Comparison of ENCODE assay signal across 2 worm cellular contexts in the genomic region with DNA sequence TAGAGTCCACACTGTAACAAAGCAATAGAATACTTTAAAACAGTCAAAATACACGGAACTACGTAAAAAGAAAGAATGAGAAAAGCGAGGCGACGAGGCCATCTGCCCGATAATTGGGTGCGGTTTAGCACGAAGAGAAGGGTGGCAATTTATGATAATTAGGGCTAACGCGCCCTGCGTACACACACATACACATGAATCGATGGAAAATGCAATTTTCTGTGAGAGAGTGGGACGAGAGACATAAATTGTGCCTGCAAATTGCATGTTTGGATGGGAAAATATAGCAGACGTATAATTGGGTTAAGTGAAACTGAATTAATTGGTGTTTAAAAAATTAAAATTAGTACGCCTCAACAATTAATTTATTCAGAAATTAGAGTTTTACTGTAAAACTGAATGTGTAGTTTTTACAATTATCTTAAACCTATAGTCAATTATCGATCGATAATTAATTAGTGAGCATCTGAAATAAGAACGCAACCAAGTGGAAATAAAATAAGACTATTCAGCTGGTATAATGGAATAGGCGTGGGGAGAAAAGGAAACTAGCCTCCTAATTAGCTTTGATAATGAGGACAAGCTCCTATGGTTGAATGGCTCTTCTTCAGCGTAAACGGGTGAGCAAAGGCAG.
TF ChIP-seq lines count a peak whose summit lies in the region.

No protein-coding gene starts in this region.

TF ChIP-seq in whole organism, L1 larva, 84 proteins besides CTCF, POLR2A, EP300 and RAD21 (continued from another document):
- TF ChIP-seq mef-2 (tag; optimal IDR thresholded peaks at IDR 0.05; lab: Kevin White, UChicago) (no peak), hpl-2 (GFP tag; optimal IDR thresholded peaks at IDR 0.05; lab: Kevin White, UChicago) (no peak), dpl-1 (GFP tag; optimal IDR thresholded peaks at IDR 0.05; lab: Kevin White, UChicago) (no peak), nhr-237 (tag; optimal IDR thresholded peaks at IDR 0.05; lab: Kevin White, UChicago) (no peak), blmp-1 (tag; optimal IDR thresholded peaks at IDR 0.05; lab: Kevin White, UChicago) (peak; percentile 38), rnt-1 (tag; optimal IDR thresholded peaks at IDR 0.05; lab: Kevin White, UChicago) (no peak), tbx-2 (tag; optimal IDR thresholded peaks at IDR 0.05; lab: Kevin White, UChicago) (no peak), snu-23 (GFP tag; optimal IDR thresholded peaks at IDR 0.05; lab: Kevin White, UChicago) (peak; percentile 10), nhr-47 (tag; optimal IDR thresholded peaks at IDR 0.05; lab: Kevin White, UChicago) (peak; percentile 13), mab-9 (GFP tag; IDR thresholded peaks at IDR 0.05; lab: Robert Waterston, UW) (no peak), ceh-82 (tag; optimal IDR thresholded peaks at IDR 0.05; lab: Kevin White, UChicago) (no peak), nhr-71 (tag; optimal IDR thresholded peaks at IDR 0.05; lab: Kevin White, UChicago) (no peak), ceh-8 (GFP tag; optimal IDR thresholded peaks at IDR 0.05; lab: Kevin White, UChicago) (peak; percentile 38), ztf-11 (tag; optimal IDR thresholded peaks at IDR 0.05; lab: Kevin White, UChicago) (peak in 1 of 2 experiments; percentile 15), sup-37 (GFP tag; optimal IDR thresholded peaks at IDR 0.05; lab: Kevin White, UChicago) (no peak), sptf-1 (tag; optimal IDR thresholded peaks at IDR 0.05; lab: Kevin White, UChicago) (no peak), dsc-1 (tag; optimal IDR thresholded peaks at IDR 0.05; lab: Kevin White, UChicago) (peak; percentile 9), C04F5.9 (tag; optimal IDR thresholded peaks at IDR 0.05; lab: Kevin White, UChicago) (no peak), lsy-2 (tag; optimal IDR thresholded peaks at IDR 0.05; lab: Kevin White, UChicago) (peak in 1 of 2 experiments; percentile 9), ama-1 (optimal IDR thresholded peaks at IDR 0.05; lab: Kevin White, UChicago) (no peak), vab-15 (tag; optimal IDR thresholded peaks at IDR 0.05; lab: Kevin White, UChicago) (no peak), nhr-12 (tag; optimal IDR thresholded peaks at IDR 0.05; lab: Kevin White, UChicago) (no peak), irx-1 (tag; optimal IDR thresholded peaks at IDR 0.05; lab: Kevin White, UChicago) (no peak), sox-4 (tag; optimal IDR thresholded peaks at IDR 0.05; lab: Kevin White, UChicago) (no peak), ceh-90 (tag; optimal IDR thresholded peaks at IDR 0.05; lab: Kevin White, UChicago) (no peak), nhr-76 (tag; optimal IDR thresholded peaks at IDR 0.05; lab: Kevin White, UChicago) (no peak), efl-1 (optimal IDR thresholded peaks at IDR 0.05; lab: Kevin White, UChicago) (no peak), efl-1 (GFP tag; optimal IDR thresholded peaks at IDR 0.05 in 1 of 2; lab: Kevin White, UChicago) (no peak), xbp-1 (tag; optimal IDR thresholded peaks at IDR 0.05; lab: Kevin White, UChicago) (no peak), jun-1 (tag; optimal IDR thresholded peaks at IDR 0.05; lab: Kevin White, UChicago) (no peak), nhr-77 (tag; optimal IDR thresholded peaks at IDR 0.05; lab: Kevin White, UChicago) (no peak), pax-3 (tag; optimal IDR thresholded peaks at IDR 0.05; lab: Kevin White, UChicago) (no peak), ets-5 (GFP tag; IDR thresholded peaks at IDR 0.05; lab: Robert Waterston, UW) (no peak), efl-3 (GFP tag; optimal IDR thresholded peaks at IDR 0.05; lab: Kevin White, UChicago) (no peak), unc-86 (tag; optimal IDR thresholded peaks at IDR 0.05; lab: Kevin White, UChicago) (no peak), egl-13 (tag; optimal IDR thresholded peaks at IDR 0.05; lab: Kevin White, UChicago) (no peak), swsn-7 (tag; optimal IDR thresholded peaks at IDR 0.05; lab: Kevin White, UChicago) (peak; percentile 13), mep-1 (tag; optimal IDR thresholded peaks at IDR 0.05; lab: Kevin White, UChicago) (peak; percentile 26), aha-1 (tag; optimal IDR thresholded peaks at IDR 0.05; lab: Kevin White, UChicago) (no peak), unc-98 (GFP tag; IDR thresholded peaks at IDR 0.05; lab: Robert Waterston, UW) (no peak), lin-39 (tag; optimal IDR thresholded peaks at IDR 0.05; lab: Kevin White, UChicago) (no peak), pag-3 (tag; optimal IDR thresholded peaks at IDR 0.05; lab: Kevin White, UChicago; ENCODE audit: borderline replicate concordance, insufficient read depth) (no peak), hlh-17 (GFP tag; optimal IDR thresholded peaks at IDR 0.05; lab: Kevin White, UChicago; ENCODE audit: borderline replicate concordance) (no peak), lin-14 (GFP tag; optimal IDR thresholded peaks at IDR 0.05; lab: Kevin White, UChicago) (peak; percentile 68), C16A3.4 (tag; optimal IDR thresholded peaks at IDR 0.05; lab: Kevin White, UChicago) (no peak), tlp-1 (tag; optimal IDR thresholded peaks at IDR 0.05; lab: Kevin White, UChicago) (no peak), egl-27 (tag; optimal IDR thresholded peaks at IDR 0.05; lab: Kevin White, UChicago) (no peak), lir-3 (tag; optimal IDR thresholded peaks at IDR 0.05; lab: Kevin White, UChicago; ENCODE audit: poor library complexity) (no peak), alr-1 (tag; optimal IDR thresholded peaks at IDR 0.05; lab: Kevin White, UChicago; ENCODE audit: borderline replicate concordance) (no peak), elt-3 (tag; optimal IDR thresholded peaks at IDR 0.05; lab: Kevin White, UChicago) (no peak), hlh-4 (tag; optimal IDR thresholded peaks at IDR 0.05; lab: Kevin White, UChicago) (no peak), fkh-4 (tag; optimal IDR thresholded peaks at IDR 0.05; lab: Kevin White, UChicago; ENCODE audit: borderline replicate concordance) (no peak)

TF ChIP-seq in whole organism, late embryonic, 69 proteins besides CTCF, POLR2A, EP300 and RAD21 (continued from another document):
- TF ChIP-seq ceh-6 (GFP tag; optimal IDR thresholded peaks at IDR 0.05; lab: Kevin White, UChicago) (no peak), dmd-4 (tag; optimal IDR thresholded peaks at IDR 0.05; lab: Kevin White, UChicago; ENCODE audit: borderline replicate concordance) (no peak), ceh-30 (tag; optimal IDR thresholded peaks at IDR 0.05; lab: Kevin White, UChicago) (no peak), Y22D7AL.16 (tag; optimal IDR thresholded peaks at IDR 0.05; lab: Kevin White, UChicago) (no peak), ceh-24 (tag; optimal IDR thresholded peaks at IDR 0.05; lab: Kevin White, UChicago) (no peak), ztf-16 (tag; optimal IDR thresholded peaks at IDR 0.05; lab: Kevin White, UChicago) (no peak), elt-2 (tag; optimal IDR thresholded peaks at IDR 0.05; lab: Kevin White, UChicago) (no peak), hlh-6 (tag; optimal IDR thresholded peaks at IDR 0.05; lab: Kevin White, UChicago) (no peak), fax-1 (tag; optimal IDR thresholded peaks at IDR 0.05; lab: Kevin White, UChicago) (no peak), T23F11.4 (GFP tag; optimal IDR thresholded peaks at IDR 0.05; lab: Kevin White, UChicago) (no peak)
